Worm (Caenorhabditis elegans): Measurements from ENCODE around the gene C05D12.7.

- TF ChIP-seq nhr-237 (tag; optimal IDR thresholded peaks at IDR 0.05) (no peak), pha-4 (GFP tag; IDR thresholded peaks at IDR 0.05) (no peak), pha-4 (tag; optimal IDR thresholded peaks at IDR 0.05) (no peak)
These were observed 13.7 kb upstream of the C05D12.7 start for ce11 chrII:11396217-11396616.
